Worm (Caenorhabditis elegans) whole organism, L1 larva: ENCODE data around the gene nas-29.

Experiments
- C04F5.9 ChIP-seq: sonication (generic microtip); optimal IDR thresholded peaks from 2 replicates; lab custom pipeline; 2016; ENCODE audit warnings: missing genetic modification characterization, missing compliant biosample characterization
- Y116A8C.19 ChIP-seq: sonication (generic microtip); optimal IDR thresholded peaks from 2 replicates; lab custom pipeline; 2016; ENCODE audit warnings: missing compliant biosample characterization, missing genetic modification characterization, borderline replicate concordance
- aly-2 ChIP-seq: fragments of 150-350 bp; optimal IDR thresholded peaks from 2 replicates; lab custom pipeline; 2014; ENCODE audit warnings: missing biosample characterization, missing genetic modification characterization
- ama-1 ChIP-seq: fragments of 150-350 bp; optimal IDR thresholded peaks from 2 replicates; lab custom pipeline; 2014
- blmp-1 ChIP-seq: fragments of 150-350 bp; optimal IDR thresholded peaks from 2 replicates; lab custom pipeline; 2014; ENCODE audit warnings: missing biosample characterization, missing genetic modification characterization
- ceh-63 ChIP-seq: fragments of 200-800 bp; sonication (Bioruptor generic); optimal IDR thresholded peaks from 2 replicates; lab custom pipeline; 2018; ENCODE audit warnings: mild to moderate bottlenecking, missing genetic modification characterization, missing compliant biosample characterization
- ceh-8 ChIP-seq: fragments of 200-800 bp; sonication (Bioruptor generic); optimal IDR thresholded peaks from 2 replicates; lab custom pipeline; 2018; ENCODE audit warnings: mild to moderate bottlenecking, missing genetic modification characterization, moderate library complexity, missing compliant biosample characterization
- ceh-88 ChIP-seq: fragments of 200-800 bp; sonication (Bioruptor generic); IDR thresholded peaks from 2 replicates; pipeline ENCODE4 v1.3.6; 2022; ENCODE audit warnings: missing genetic modification characterization, missing compliant biosample characterization
- ceh-90 ChIP-seq: sonication (generic microtip); optimal IDR thresholded peaks from 2 replicates; lab custom pipeline; 2016; ENCODE audit warnings: missing genetic modification characterization, missing compliant biosample characterization
- ces-1 ChIP-seq: fragments of 150-350 bp; optimal IDR thresholded peaks from 2 replicates; lab custom pipeline; 2014; ENCODE audit warnings: missing biosample characterization, missing genetic modification reagents, missing genetic modification characterization
- dpl-1 ChIP-seq, 3 experiments: fragments of 150-350 bp in 2 of 3; sonication (generic microtip) in 1 of 3; optimal IDR thresholded peaks; 2 replicates each; lab custom pipeline; 2014 to 2017; ENCODE audit warnings: missing biosample characterization in 3 of 3, missing genetic modification characterization in 3 of 3, missing genetic modification reagents in 3 of 3
- dsc-1 ChIP-seq: sonication (generic microtip); optimal IDR thresholded peaks from 2 replicates; lab custom pipeline; 2016; ENCODE audit warnings: mild to moderate bottlenecking, missing genetic modification characterization, missing compliant biosample characterization
- efl-1 ChIP-seq, 4 experiments: fragments of 150-350 bp; optimal IDR thresholded peaks in 3 of 4; peaks in 1 of 4; 1 replicate in 1 of 4; 2 replicates in 3 of 4; lab custom pipeline; 2014; ENCODE audit warnings: missing biosample characterization in 2 of 4, missing genetic modification characterization in 2 of 4, missing genetic modification reagents in 2 of 4
- efl-3 ChIP-seq: fragments of 200-800 bp; sonication (Bioruptor generic); optimal IDR thresholded peaks from 2 replicates; lab custom pipeline; 2018; ENCODE audit warnings: mild to moderate bottlenecking, missing genetic modification characterization, missing compliant biosample characterization
- elt-2 ChIP-seq: sonication (generic microtip); optimal IDR thresholded peaks from 2 replicates; lab custom pipeline; 2016; ENCODE audit warnings: missing genetic modification characterization, mild to moderate bottlenecking, inconsistent platforms, missing compliant biosample characterization, missing genetic modification reagents
- elt-3 ChIP-seq, 6 experiments: fragments of 150-350 bp in 1 of 6; sonication (generic microtip); optimal IDR thresholded peaks; 2 replicates each; lab custom pipeline; 2017 to 2018; ENCODE audit warnings: missing biosample characterization in 6 of 6, missing genetic modification characterization in 6 of 6, inconsistent platforms in 1 of 6
- ets-5 ChIP-seq: fragments of 200-800 bp; sonication (Bioruptor generic); IDR thresholded peaks from 2 replicates; pipeline ENCODE4 v1.3.6; 2022; ENCODE audit warnings: missing genetic modification characterization, missing compliant biosample characterization
- fkh-8 ChIP-seq: sonication (generic microtip); optimal IDR thresholded peaks from 2 replicates; lab custom pipeline; 2016; ENCODE audit warnings: mild to moderate bottlenecking, missing genetic modification characterization, missing compliant biosample characterization
- fos-1 ChIP-seq: fragments of 150-350 bp; optimal IDR thresholded peaks from 2 replicates; lab custom pipeline; 2014; ENCODE audit warnings: missing biosample characterization, missing genetic modification characterization
- grh-1 ChIP-seq: fragments of 200-800 bp; sonication (Bioruptor generic); IDR thresholded peaks from 2 replicates; pipeline ENCODE4 v1.3.6; 2022; ENCODE audit warnings: missing genetic modification reagents, missing genetic modification characterization, missing compliant biosample characterization
- hlh-17 ChIP-seq: fragments of 200-800 bp; sonication (Bioruptor generic); optimal IDR thresholded peaks from 2 replicates; lab custom pipeline; 2018; ENCODE audit warnings: missing genetic modification characterization, mild to moderate bottlenecking, missing compliant biosample characterization, moderate library complexity, borderline replicate concordance
- hlh-4 ChIP-seq: sonication (generic microtip); optimal IDR thresholded peaks from 2 replicates; lab custom pipeline; 2016; ENCODE audit warnings: mild to moderate bottlenecking, missing genetic modification characterization, missing compliant biosample characterization
- hpl-2 ChIP-seq: fragments of 150-350 bp; optimal IDR thresholded peaks from 2 replicates; lab custom pipeline; 2014; ENCODE audit warnings: missing biosample characterization, missing genetic modification reagents, missing genetic modification characterization
- lin-14 ChIP-seq: fragments of 200-800 bp; sonication (Bioruptor generic); optimal IDR thresholded peaks from 2 replicates; lab custom pipeline; 2018; ENCODE audit warnings: mild to moderate bottlenecking, missing genetic modification characterization, moderate library complexity, missing compliant biosample characterization
- lin-35 ChIP-seq, 2 experiments: fragments of 150-350 bp; optimal IDR thresholded peaks; 2 replicates each; lab custom pipeline; 2014; ENCODE audit warnings: missing biosample characterization in 2 of 2, missing genetic modification characterization in 2 of 2, missing genetic modification reagents in 2 of 2
- lin-39 ChIP-seq: fragments of 150-350 bp; optimal IDR thresholded peaks from 2 replicates; lab custom pipeline; 2014; ENCODE audit warnings: missing biosample characterization, missing genetic modification reagents, missing genetic modification characterization
- lir-3 ChIP-seq: sonication (generic microtip); optimal IDR thresholded peaks from 2 replicates; lab custom pipeline; 2016; ENCODE audit warnings: mild to moderate bottlenecking, missing genetic modification characterization, moderate library complexity, missing compliant biosample characterization; ENCODE audit not compliant: poor library complexity
- mef-2 ChIP-seq: fragments of 150-350 bp; optimal IDR thresholded peaks from 2 replicates; lab custom pipeline; 2014; ENCODE audit warnings: missing biosample characterization, missing genetic modification characterization
- mep-1 ChIP-seq: fragments of 150-350 bp; optimal IDR thresholded peaks from 2 replicates; lab custom pipeline; 2014; ENCODE audit warnings: missing biosample characterization, missing genetic modification characterization
- nhr-12 ChIP-seq: sonication (generic microtip); optimal IDR thresholded peaks from 2 replicates; lab custom pipeline; 2017; ENCODE audit warnings: missing biosample characterization, missing genetic modification characterization
- nhr-19 ChIP-seq: fragments of 200-800 bp; sonication (Bioruptor generic); conservative IDR thresholded peaks from 2 replicates; pipeline ENCODE4 v1.3.6; 2022; ENCODE audit warnings: missing genetic modification characterization, missing compliant biosample characterization
- nhr-237 ChIP-seq: fragments of 150-350 bp; optimal IDR thresholded peaks from 2 replicates; lab custom pipeline; 2014; ENCODE audit warnings: missing biosample characterization, missing genetic modification characterization
- nhr-28 ChIP-seq: fragments of 150-350 bp; optimal IDR thresholded peaks from 2 replicates; lab custom pipeline; 2014; ENCODE audit warnings: missing biosample characterization, missing genetic modification characterization
- nhr-47 ChIP-seq: sonication (generic microtip); optimal IDR thresholded peaks from 2 replicates; lab custom pipeline; 2016; ENCODE audit warnings: mild to moderate bottlenecking, missing genetic modification characterization, moderate library complexity, missing compliant biosample characterization
- nhr-76 ChIP-seq: sonication (generic microtip); optimal IDR thresholded peaks from 2 replicates; lab custom pipeline; 2017; ENCODE audit warnings: missing biosample characterization, missing genetic modification characterization
- nhr-85 ChIP-seq: sonication (generic microtip); peaks from one replicate; lab custom pipeline; 2016; ENCODE audit warnings: missing genetic modification characterization, inconsistent platforms, missing compliant biosample characterization
- nhr-90 ChIP-seq: sonication (generic microtip); optimal IDR thresholded peaks from 2 replicates; lab custom pipeline; 2016; ENCODE audit warnings: mild to moderate bottlenecking, missing genetic modification characterization, missing compliant biosample characterization; ENCODE audit not compliant: poor library complexity
- pag-3 ChIP-seq: sonication (generic microtip); optimal IDR thresholded peaks from 2 replicates; lab custom pipeline; 2017; ENCODE audit warnings: missing genetic modification characterization, mild to moderate bottlenecking, missing compliant biosample characterization, antibody characterized with exemption, borderline replicate concordance; ENCODE audit not compliant: insufficient read depth
- pqm-1 ChIP-seq: sonication (generic microtip); optimal IDR thresholded peaks from 3 replicates; lab custom pipeline; 2017; ENCODE audit warnings: missing biosample characterization, missing genetic modification characterization
- rnt-1 ChIP-seq: sonication (generic microtip); optimal IDR thresholded peaks from 2 replicates; lab custom pipeline; 2016; ENCODE audit warnings: mild to moderate bottlenecking, missing genetic modification characterization, moderate library complexity, missing compliant biosample characterization
- snu-23 ChIP-seq: sonication (generic microtip); optimal IDR thresholded peaks from 2 replicates; lab custom pipeline; 2016; ENCODE audit warnings: missing genetic modification characterization, missing compliant biosample characterization
- sox-4 ChIP-seq: sonication (generic microtip); optimal IDR thresholded peaks from 2 replicates; lab custom pipeline; 2016; ENCODE audit warnings: missing genetic modification characterization, missing compliant biosample characterization
- sptf-1 ChIP-seq: fragments of 150-350 bp; optimal IDR thresholded peaks from 2 replicates; lab custom pipeline; 2014; ENCODE audit warnings: missing biosample characterization, missing genetic modification characterization
- swsn-7 ChIP-seq: sonication (generic microtip); optimal IDR thresholded peaks from 2 replicates; lab custom pipeline; 2016; ENCODE audit warnings: missing genetic modification characterization, missing compliant biosample characterization
- unc-130 ChIP-seq: fragments of 150-350 bp; optimal IDR thresholded peaks from 2 replicates; lab custom pipeline; 2017; ENCODE audit warnings: missing biosample characterization, missing genetic modification characterization, inconsistent platforms
- unc-30 ChIP-seq: sonication (generic microtip); optimal IDR thresholded peaks from 2 replicates; lab custom pipeline; 2017; ENCODE audit warnings: missing biosample characterization, missing genetic modification characterization
- unc-62 ChIP-seq: fragments of 150-350 bp; optimal IDR thresholded peaks from 2 replicates; lab custom pipeline; 2014; ENCODE audit warnings: missing biosample characterization, missing genetic modification reagents, missing genetic modification characterization
- unc-98 ChIP-seq: fragments of 200-800 bp; sonication (Bioruptor generic); IDR thresholded peaks from 2 replicates; pipeline ENCODE4 v1.3.6; 2022; ENCODE audit warnings: missing genetic modification characterization, missing compliant biosample characterization
- vab-15 ChIP-seq: sonication (generic microtip); optimal IDR thresholded peaks from 2 replicates; lab custom pipeline; 2017; ENCODE audit warnings: missing genotype, mild to moderate bottlenecking, missing genetic modification characterization, missing compliant biosample characterization
- xbp-1 ChIP-seq: sonication (generic microtip); optimal IDR thresholded peaks from 2 replicates; lab custom pipeline; 2016; ENCODE audit warnings: missing genetic modification characterization, missing compliant biosample characterization
- zag-1 ChIP-seq: fragments of 150-350 bp; optimal IDR thresholded peaks from 2 replicates; lab custom pipeline; 2014; ENCODE audit warnings: missing biosample characterization, missing genetic modification characterization
- ztf-11 ChIP-seq, 2 experiments: sonication (generic microtip); optimal IDR thresholded peaks; 2 replicates each; lab custom pipeline; 2016 to 2017; ENCODE audit warnings: missing genetic modification characterization in 2 of 2, missing biosample characterization in 1 of 2, missing compliant biosample characterization in 1 of 2

Gene nas-29

ce11 chrII:5181497-5181896 lies 39.7 kb upstream of the nas-29 start:
- peak; percentile 81 for TF ChIP-seq nhr-47 (tag; lab: Kevin White, UChicago)
- TF ChIP-seq lin-39 (tag; lab: Kevin White, UChicago): no peak
- no peak for TF ChIP-seq ama-1 (lab: Kevin White, UChicago)
- peak; percentile 83 for TF ChIP-seq nhr-85 (tag; lab: Kevin White, UChicago)
- TF ChIP-seq vab-15: no peak
- no peak for TF ChIP-seq unc-30 (tag; lab: Kevin White, UChicago)
- TF ChIP-seq fos-1 (tag; lab: Kevin White, UChicago): peak; percentile 43
- TF ChIP-seq grh-1 (GFP tag; lab: Robert Waterston, UW): no peak; the same call in 1 of the 2 replicates
- peak; percentile 83 for TF ChIP-seq fkh-8 (tag; lab: Kevin White, UChicago)
- TF ChIP-seq unc-98 (GFP tag; lab: Robert Waterston, UW): no peak
- TF ChIP-seq unc-130: peak; percentile 10
- no peak for TF ChIP-seq ceh-8 (GFP tag; lab: Kevin White, UChicago)
- TF ChIP-seq xbp-1: peak; percentile 90
- peak; percentile 57 to 75 for TF ChIP-seq efl-1 (optimal IDR thresholded peaks at IDR 0.05; lab: Kevin White, UChicago)
- peak; percentile 27 to 93 for TF ChIP-seq efl-1 (GFP tag; optimal IDR thresholded peaks at IDR 0.05 in 1 of 2; lab: Kevin White, UChicago)
- no peak for TF ChIP-seq C04F5.9
- peak; percentile 52 for TF ChIP-seq rnt-1 (tag; lab: Kevin White, UChicago)
- TF ChIP-seq elt-2 (tag; lab: Kevin White, UChicago): no peak
- no peak for TF ChIP-seq nhr-12 (tag; lab: Kevin White, UChicago)
- TF ChIP-seq pqm-1 (tag; lab: Kevin White, UChicago): no peak
- no peak for TF ChIP-seq ets-5 (GFP tag; lab: Robert Waterston, UW)
- peak in 1 of 6 experiments; percentile 11 for TF ChIP-seq elt-3 (tag; optimal IDR thresholded peaks at IDR 0.05; lab: Kevin White, UChicago)
- peak; percentile 57 to 61 for TF ChIP-seq lin-35 (GFP tag; optimal IDR thresholded peaks at IDR 0.05; lab: Kevin White, UChicago)
- no peak for TF ChIP-seq unc-62 (GFP tag; lab: Kevin White, UChicago)
- no peak for TF ChIP-seq sptf-1
- no peak for TF ChIP-seq nhr-76
- TF ChIP-seq ceh-90 (tag; lab: Kevin White, UChicago): no peak
- TF ChIP-seq nhr-90: peak; percentile 68
- no peak for TF ChIP-seq Y116A8C.19 (tag; lab: Kevin White, UChicago)
- no peak for TF ChIP-seq nhr-28 (tag; lab: Kevin White, UChicago)
- TF ChIP-seq snu-23: peak; percentile 90
- no peak for TF ChIP-seq hlh-17
- peak; percentile 73 for TF ChIP-seq nhr-19 (GFP tag; lab: Robert Waterston, UW)
- TF ChIP-seq lin-14 (GFP tag; lab: Kevin White, UChicago): peak; percentile 97
- TF ChIP-seq blmp-1 (tag; lab: Kevin White, UChicago): peak; percentile 72
- no peak for TF ChIP-seq ztf-11 (tag; optimal IDR thresholded peaks at IDR 0.05; lab: Kevin White, UChicago)
- peak; percentile 73 for TF ChIP-seq mep-1 (tag; lab: Kevin White, UChicago)
- peak; percentile 47; the same call in 1 of the 2 replicates for TF ChIP-seq ceh-88
- no peak for TF ChIP-seq ceh-63 (GFP tag; lab: Kevin White, UChicago)
- TF ChIP-seq pag-3 (tag; lab: Kevin White, UChicago): no peak
- peak; percentile 13 for TF ChIP-seq hpl-2 (GFP tag; lab: Kevin White, UChicago)
- TF ChIP-seq aly-2 (tag; lab: Kevin White, UChicago): peak; percentile 6
- TF ChIP-seq efl-3 (GFP tag; lab: Kevin White, UChicago): no peak
- TF ChIP-seq zag-1 (tag; lab: Kevin White, UChicago): no peak
- TF ChIP-seq ces-1 (GFP tag; lab: Kevin White, UChicago): no peak
- no peak for TF ChIP-seq lir-3
- TF ChIP-seq dpl-1 (GFP tag; optimal IDR thresholded peaks at IDR 0.05; lab: Kevin White, UChicago): peak in 2 of 3 experiments; percentile 27 to 45
- TF ChIP-seq nhr-237 (tag; lab: Kevin White, UChicago): no peak
- TF ChIP-seq mef-2 (tag; lab: Kevin White, UChicago): no peak
- peak; percentile 37 for TF ChIP-seq dsc-1 (tag; lab: Kevin White, UChicago)
- TF ChIP-seq sox-4 (tag; lab: Kevin White, UChicago): no peak
- no peak for TF ChIP-seq hlh-4 (tag; lab: Kevin White, UChicago)
- TF ChIP-seq swsn-7 (tag; lab: Kevin White, UChicago): peak; percentile 76
